Worm (Caenorhabditis elegans) whole organism, young adult: ENCODE results near the gene srx-46.

Source experiments
- D2030.7 ChIP-seq: fragments of 200-800 bp; sonication (Bioruptor generic); IDR thresholded peaks from 2 replicates; pipeline ENCODE4 v1.3.6; 2022; ENCODE audit warnings: missing genetic modification reagents, missing genetic modification characterization, missing compliant biosample characterization
- F23B12.7 ChIP-seq: sonication (generic microtip); optimal IDR thresholded peaks from 2 replicates; lab custom pipeline; 2017; ENCODE audit warnings: missing genetic modification characterization, mild to moderate bottlenecking, missing compliant biosample characterization, antibody characterized with exemption, moderate library complexity; ENCODE audit not compliant: insufficient read depth
- F33H1.4 ChIP-seq: fragments of 200-800 bp; sonication (Bioruptor generic); IDR thresholded peaks from 2 replicates; pipeline ENCODE4 v1.3.6; 2022; ENCODE audit warnings: missing genetic modification reagents, missing genetic modification characterization, missing compliant biosample characterization
- K12H6.12 ChIP-seq: fragments of 200-800 bp; sonication (Bioruptor generic); optimal IDR thresholded peaks from 2 replicates; lab custom pipeline; 2018; ENCODE audit warnings: mild to moderate bottlenecking, missing genetic modification characterization, missing compliant biosample characterization
- T07F8.4 ChIP-seq: sonication (generic microtip); optimal IDR thresholded peaks from 2 replicates; lab custom pipeline; 2016; ENCODE audit warnings: mild to moderate bottlenecking, missing genetic modification characterization, moderate library complexity, missing compliant biosample characterization
- Y53G8AR.9 ChIP-seq: fragments of 200-800 bp; sonication (Bioruptor generic); conservative IDR thresholded peaks from 2 replicates; pipeline ENCODE4 v1.3.6; 2022; ENCODE audit warnings: missing genetic modification reagents, missing genetic modification characterization, missing compliant biosample characterization
- Y79H2A.3 ChIP-seq: fragments of 200-800 bp; sonication (Bioruptor generic); conservative IDR thresholded peaks from 2 replicates; pipeline ENCODE4 v1.3.6; 2022; ENCODE audit warnings: missing genetic modification reagents, missing genetic modification characterization, missing compliant biosample characterization
- ZK185.1 ChIP-seq: sonication (generic microtip); optimal IDR thresholded peaks from 2 replicates; lab custom pipeline; 2016; ENCODE audit warnings: mild to moderate bottlenecking, missing genetic modification characterization, missing compliant biosample characterization; ENCODE audit not compliant: poor library complexity, severe bottlenecking
- ama-1 ChIP-seq, 3 experiments: fragments of 150-350 bp in 1 of 3; sonication (generic microtip) in 2 of 3; optimal IDR thresholded peaks; 2 replicates each; lab custom pipeline; 2014 to 2018; ENCODE audit warnings: missing biosample characterization in 2 of 3, missing genetic modification characterization in 2 of 3, missing genetic modification reagents in 2 of 3
- athp-1 ChIP-seq: sonication (generic microtip); optimal IDR thresholded peaks from 2 replicates; lab custom pipeline; 2017; ENCODE audit warnings: mild to moderate bottlenecking, missing genetic modification characterization, missing compliant biosample characterization
- cebp-1 ChIP-seq, 2 experiments: fragments of 200-800 bp in 1 of 2; sonication (Bioruptor generic) in 1 of 2; sonication (generic microtip) in 1 of 2; IDR thresholded peaks in 1 of 2; optimal IDR thresholded peaks in 1 of 2; 2 replicates each; pipeline versions ENCODE4 v1.3.6 to Lab custom; 2017 to 2022; ENCODE audit warnings: missing compliant biosample characterization in 2 of 2, missing genetic modification characterization in 2 of 2, mild to moderate bottlenecking in 1 of 2, missing genetic modification reagents in 1 of 2, moderate library complexity in 1 of 2
- dox-1 ChIP-seq: fragments of 200-800 bp; sonication (Bioruptor generic); IDR thresholded peaks from 2 replicates; pipeline ENCODE4 v1.3.6; 2022; ENCODE audit warnings: missing genetic modification reagents, missing genetic modification characterization, missing compliant biosample characterization
- dpff-1 ChIP-seq: sonication (generic microtip); optimal IDR thresholded peaks from 2 replicates; lab custom pipeline; 2017; ENCODE audit warnings: mild to moderate bottlenecking, missing genetic modification characterization, missing compliant biosample characterization
- dpl-1 ChIP-seq: fragments of 150-350 bp; optimal IDR thresholded peaks from 2 replicates; lab custom pipeline; 2014; ENCODE audit warnings: missing biosample characterization, missing genetic modification reagents, missing genetic modification characterization
- efl-1 ChIP-seq: fragments of 150-350 bp; optimal IDR thresholded peaks from 2 replicates; lab custom pipeline; 2014; ENCODE audit warnings: missing biosample characterization, missing genetic modification reagents, missing genetic modification characterization
- egrh-3 ChIP-seq: fragments of 200-800 bp; sonication (Bioruptor generic); IDR thresholded peaks from 2 replicates; pipeline ENCODE4 v1.3.6; 2022; ENCODE audit warnings: missing genetic modification reagents, missing genetic modification characterization, missing compliant biosample characterization
- him-1 ChIP-seq: sonication (generic microtip); optimal IDR thresholded peaks from 2 replicates; lab custom pipeline; 2016; ENCODE audit warnings: missing genotype, missing genetic modification reagents, missing genetic modification characterization, missing compliant biosample characterization
- hlh-12 ChIP-seq: sonication (generic microtip); optimal IDR thresholded peaks from 2 replicates; lab custom pipeline; 2016; ENCODE audit warnings: missing genetic modification characterization, missing compliant biosample characterization
- hrde-1 ChIP-seq: sonication (generic microtip); optimal IDR thresholded peaks from 2 replicates; lab custom pipeline; 2016; ENCODE audit warnings: missing genetic modification characterization, mild to moderate bottlenecking, missing compliant biosample characterization, moderate library complexity, missing genotype, missing genetic modification reagents, borderline replicate concordance
- lin-26 ChIP-seq: fragments of 200-800 bp; sonication (Bioruptor generic); IDR thresholded peaks from 2 replicates; pipeline ENCODE4 v1.3.6; 2022; ENCODE audit warnings: missing genetic modification reagents, missing genetic modification characterization, missing compliant biosample characterization
- lin-35 ChIP-seq, 3 experiments: fragments of 150-350 bp in 2 of 3; sonication (generic microtip) in 1 of 3; optimal IDR thresholded peaks; 2 replicates each; lab custom pipeline; 2014 to 2018; ENCODE audit warnings: missing biosample characterization in 3 of 3, missing genetic modification characterization in 3 of 3, missing genetic modification reagents in 3 of 3
- lir-1 ChIP-seq: fragments of 200-800 bp; sonication (Bioruptor generic); conservative IDR thresholded peaks from 2 replicates; pipeline ENCODE4 v1.3.6; 2022; ENCODE audit warnings: missing genetic modification reagents, missing genetic modification characterization, missing compliant biosample characterization
- lsl-1 ChIP-seq: fragments of 200-800 bp; sonication (Bioruptor generic); optimal IDR thresholded peaks from 2 replicates; lab custom pipeline; 2018; ENCODE audit warnings: mild to moderate bottlenecking, missing genetic modification characterization, moderate library complexity, missing compliant biosample characterization
- madf-10 ChIP-seq: sonication (generic microtip); optimal IDR thresholded peaks from 2 replicates; lab custom pipeline; 2016; ENCODE audit warnings: mild to moderate bottlenecking, missing genetic modification characterization, missing compliant biosample characterization
- madf-3 ChIP-seq: fragments of 200-800 bp; sonication (Bioruptor generic); IDR thresholded peaks from 2 replicates; pipeline ENCODE4 v1.3.6; 2022; ENCODE audit warnings: missing genetic modification reagents, missing genetic modification characterization, missing compliant biosample characterization
- madf-6 ChIP-seq: fragments of 200-800 bp; sonication (Bioruptor generic); IDR thresholded peaks from 2 replicates; pipeline ENCODE4 v1.3.6; 2022; ENCODE audit warnings: missing genetic modification reagents, missing genetic modification characterization, missing compliant biosample characterization
- nhr-80 ChIP-seq: sonication (generic microtip); optimal IDR thresholded peaks from 2 replicates; lab custom pipeline; 2016; ENCODE audit warnings: missing genetic modification characterization, missing compliant biosample characterization
- pbrm-1 ChIP-seq: fragments of 200-800 bp; sonication (Bioruptor generic); IDR thresholded peaks from 2 replicates; pipeline ENCODE4 v1.3.6; 2022; ENCODE audit warnings: missing genetic modification reagents, missing genetic modification characterization, missing compliant biosample characterization
- rec-8 ChIP-seq, 2 experiments: sonication (generic microtip); optimal IDR thresholded peaks; 2 replicates each; lab custom pipeline; 2016; ENCODE audit warnings: mild to moderate bottlenecking in 2 of 2, missing genetic modification characterization in 2 of 2, missing genetic modification reagents in 2 of 2, missing genotype in 2 of 2, missing biosample characterization in 1 of 2, missing compliant biosample characterization in 1 of 2, moderate library complexity in 1 of 2
- snpc-1.3 ChIP-seq: sonication (generic microtip); optimal IDR thresholded peaks from 2 replicates; lab custom pipeline; 2017; ENCODE audit warnings: missing genetic modification characterization, mild to moderate bottlenecking, missing compliant biosample characterization, antibody characterized with exemption, moderate library complexity, missing genotype, missing genetic modification reagents; ENCODE audit not compliant: insufficient read depth
- snpc-4 ChIP-seq, 5 experiments: fragments of 150-350 bp in 1 of 5; sonication (generic microtip) in 4 of 5; optimal IDR thresholded peaks; 2 replicates each; lab custom pipeline; 2014 to 2018; ENCODE audit warnings: missing genetic modification characterization in 5 of 5, missing biosample characterization in 3 of 5, antibody characterized with exemption in 2 of 5, mild to moderate bottlenecking in 2 of 5, missing compliant biosample characterization in 2 of 5, missing genotype in 2 of 5, moderate library complexity in 2 of 5, missing genetic modification reagents in 1 of 5
- ztf-26 ChIP-seq: sonication (generic microtip); optimal IDR thresholded peaks from 2 replicates; lab custom pipeline; 2017; ENCODE audit warnings: missing genetic modification characterization, missing compliant biosample characterization

srx-46 gene

DNA sequence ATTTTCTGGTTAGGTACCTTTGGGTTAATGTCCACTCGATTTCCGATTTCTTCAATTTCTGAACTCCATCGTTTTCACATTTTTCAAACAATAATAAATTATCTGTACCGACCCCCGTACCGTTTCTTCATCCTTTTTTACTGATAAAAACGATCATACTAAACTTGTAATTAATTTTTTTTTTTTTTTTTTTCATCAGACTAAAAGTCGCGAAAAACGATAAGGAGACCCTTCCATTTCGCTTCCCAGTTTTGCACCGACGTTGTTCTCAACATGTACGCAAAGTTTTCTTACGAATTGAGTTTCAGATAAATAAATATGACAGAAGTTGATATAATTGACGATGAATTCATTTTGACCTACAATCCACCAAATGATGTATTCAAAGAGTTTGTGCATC lies 31.9 kb upstream of the srx-46 start, which contains the start of gene F44A2.7:
Gene F44A2.7, plus strand, starts transcription at position 301 of the 400 bp plus-strand sequence.
- TF ChIP-seq pbrm-1 = no peak
- no peak for TF ChIP-seq F33H1.4 (GFP tag; lab: Robert Waterston, UW)
- peak; percentile 33 for TF ChIP-seq nhr-80 (tag; lab: Kevin White, UChicago)
- TF ChIP-seq ama-1 (optimal IDR thresholded peaks at IDR 0.05; lab: Kevin White, UChicago) = no peak
- no peak for TF ChIP-seq ama-1 (GFP tag; optimal IDR thresholded peaks at IDR 0.05; lab: Kevin White, UChicago)
- TF ChIP-seq ztf-26 = no peak
- TF ChIP-seq, all 124 proteins: peak for 1

DNA sequence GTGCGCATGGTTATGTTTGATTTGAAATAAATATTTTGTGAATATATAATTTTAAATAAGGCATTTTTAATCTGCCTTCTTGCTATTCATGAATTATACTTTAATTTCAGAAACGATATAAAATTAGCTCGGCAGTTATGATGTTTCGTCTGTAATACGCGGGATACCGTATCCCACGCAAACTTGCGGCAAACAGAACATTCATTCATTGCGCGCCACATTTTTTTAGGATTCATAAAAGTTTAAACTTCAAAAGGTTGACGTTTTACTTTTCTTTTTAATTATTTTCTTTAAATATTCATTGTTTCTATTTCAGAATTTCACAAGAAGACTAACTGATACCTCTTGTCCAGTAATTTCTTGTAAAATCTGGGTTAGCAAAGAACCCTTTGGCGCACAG lies 30.2 kb upstream of the srx-46 start, which contains the start of gene tag-153:
Gene tag-153, plus strand, starts transcription at position 200 of the 400 bp plus-strand sequence.
- TF ChIP-seq hlh-12 (tag; lab: Kevin White, UChicago) (no peak), egrh-3 (no peak), madf-10 (tag; lab: Kevin White, UChicago) (no peak), F23B12.7 (tag; lab: Kevin White, UChicago) (no peak), madf-6 (GFP tag; lab: Robert Waterston, UW) (peak; percentile 62; the same call in 1 of the 2 replicates), T07F8.4 (tag; lab: Kevin White, UChicago) (no peak), lsl-1 (no peak), dpl-1 (peak; percentile 17), efl-1 (GFP tag; lab: Kevin White, UChicago) (peak; percentile 66)
- TF ChIP-seq, all 124 proteins: peak for 3

DNA sequence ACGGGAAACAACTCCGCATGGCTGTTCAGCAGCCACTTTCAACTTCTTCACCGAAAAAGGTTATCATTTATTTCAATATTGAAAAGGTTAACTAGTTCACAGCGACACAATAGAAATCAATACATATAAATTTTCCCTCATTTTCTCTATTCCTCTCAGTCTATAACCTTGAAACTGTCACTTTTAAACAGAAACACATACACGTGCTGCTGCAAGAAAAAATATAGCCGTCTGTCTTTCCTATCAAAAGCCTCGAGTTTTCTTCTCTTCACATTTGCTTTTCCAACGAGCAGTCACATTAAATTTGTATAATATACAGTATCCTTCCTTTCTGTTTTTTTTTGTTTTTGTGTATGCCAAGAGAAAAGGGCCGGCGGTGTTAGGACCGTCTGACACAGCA lies 28.9 kb upstream of the srx-46 start:
- peak; percentile 54 for TF ChIP-seq nhr-80 (tag; lab: Kevin White, UChicago)
- TF ChIP-seq dpff-1 (tag; lab: Kevin White, UChicago) = no peak

DNA sequence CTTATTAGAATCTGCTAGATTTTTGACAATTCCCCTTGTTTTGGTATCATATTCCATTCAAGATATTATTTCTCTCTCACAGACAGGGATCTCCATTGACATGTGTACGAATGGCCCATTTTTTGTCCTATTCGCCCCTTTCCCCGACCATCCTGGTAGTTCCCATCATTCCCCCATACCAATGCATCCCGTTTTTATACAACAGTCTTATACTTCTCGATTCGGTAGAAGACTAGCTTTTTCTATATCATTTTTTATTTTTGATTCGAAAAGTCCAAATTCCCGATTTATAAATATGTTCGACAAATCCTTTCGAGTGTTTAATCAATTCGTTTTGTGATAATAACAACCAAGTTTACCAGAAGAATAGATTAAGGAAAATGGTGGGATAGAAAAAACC lies 26.1 kb upstream of the srx-46 start:
- TF ChIP-seq rec-8 (tag; optimal IDR thresholded peaks at IDR 0.05; lab: Kevin White, UChicago) (peak in 1 of 2 experiments; percentile 23), snpc-4 (GFP tag; optimal IDR thresholded peaks at IDR 0.05; lab: Kevin White, UChicago) (no peak), snpc-4 (tag; optimal IDR thresholded peaks at IDR 0.05; lab: Kevin White, UChicago) (peak in 1 of 4 experiments; percentile 13), madf-6 (GFP tag; lab: Robert Waterston, UW) (0 out of 2 replicates have a peak, but pooled peaks have one; percentile 21), lin-35 (GFP tag; optimal IDR thresholded peaks at IDR 0.05; lab: Kevin White, UChicago) (peak in 1 of 3 experiments; percentile 12), cebp-1 (GFP tag; IDR thresholded peaks at IDR 0.05; lab: Robert Waterston, UW) (peak; percentile 49; the same call in 1 of the 2 replicates), cebp-1 (tag; optimal IDR thresholded peaks at IDR 0.05; lab: Kevin White, UChicago) (peak; percentile 43), K12H6.12 (tag; lab: Kevin White, UChicago) (peak; percentile 9), dpff-1 (tag; lab: Kevin White, UChicago) (peak; percentile 4), Y79H2A.3 (GFP tag; lab: Robert Waterston, UW) (0 out of 2 replicates have a peak, but pooled peaks have one; percentile 29), Y53G8AR.9 (GFP tag; lab: Robert Waterston, UW) (0 out of 2 replicates have a peak, but pooled peaks have one; percentile 56), ZK185.1 (tag; lab: Kevin White, UChicago) (no peak), dox-1 (no peak), lir-1 (no peak), snpc-1.3 (tag; lab: Kevin White, UChicago) (no peak), hrde-1 (tag; lab: Kevin White, UChicago) (peak; percentile 72), him-1 (tag; lab: Kevin White, UChicago) (peak; percentile 79), nhr-80 (tag; lab: Kevin White, UChicago) (no peak), athp-1 (peak; percentile 24), ama-1 (optimal IDR thresholded peaks at IDR 0.05; lab: Kevin White, UChicago) (no peak), ama-1 (GFP tag; optimal IDR thresholded peaks at IDR 0.05; lab: Kevin White, UChicago) (peak in 1 of 2 experiments; percentile 4), D2030.7 (GFP tag; lab: Robert Waterston, UW) (no peak), lin-26 (GFP tag; lab: Robert Waterston, UW) (peak; percentile 55; the same call in 1 of the 2 replicates), madf-3 (GFP tag; lab: Robert Waterston, UW) (0 out of 2 replicates have a peak, but pooled peaks have one; percentile 31)
